Worm (Caenorhabditis elegans) whole organism, L3 larva: Measurements from ENCODE around the gene srh-217.

ENCODE experiments used
- ama-1 ChIP-seq: fragments of 150-350 bp; optimal IDR thresholded peaks from 2 replicates; lab custom pipeline; 2018
- ceh-82 ChIP-seq: fragments of 150-350 bp; optimal IDR thresholded peaks from 2 replicates; lab custom pipeline; 2014; ENCODE audit warnings: missing biosample characterization, missing genetic modification characterization
- elt-1 ChIP-seq: fragments of 150-350 bp; optimal IDR thresholded peaks from 2 replicates; lab custom pipeline; 2014; ENCODE audit warnings: missing biosample characterization, missing genetic modification characterization
- fos-1 ChIP-seq: fragments of 150-350 bp; optimal IDR thresholded peaks from 2 replicates; lab custom pipeline; 2014; ENCODE audit warnings: missing biosample characterization, missing genetic modification characterization
- lin-15B ChIP-seq: fragments of 150-350 bp; optimal IDR thresholded peaks from 2 replicates; lab custom pipeline; 2014; ENCODE audit warnings: missing biosample characterization, missing genetic modification characterization
- nfya-1 ChIP-seq: sonication (generic microtip); optimal IDR thresholded peaks from 2 replicates; lab custom pipeline; 2017; ENCODE audit warnings: missing genetic modification characterization, mild to moderate bottlenecking, missing compliant biosample characterization, antibody characterized with exemption, moderate library complexity; ENCODE audit not compliant: insufficient read depth
- nhr-28 ChIP-seq: fragments of 150-350 bp; optimal IDR thresholded peaks from 2 replicates; lab custom pipeline; 2014; ENCODE audit warnings: missing biosample characterization, missing genetic modification characterization
- nhr-67 ChIP-seq: fragments of 150-350 bp; optimal IDR thresholded peaks from 2 replicates; lab custom pipeline; 2014; ENCODE audit warnings: missing biosample characterization, missing genetic modification characterization
- snpc-4 ChIP-seq: fragments of 150-350 bp; optimal IDR thresholded peaks from 2 replicates; lab custom pipeline; 2014; ENCODE audit warnings: missing biosample characterization, missing genetic modification characterization

DNA sequence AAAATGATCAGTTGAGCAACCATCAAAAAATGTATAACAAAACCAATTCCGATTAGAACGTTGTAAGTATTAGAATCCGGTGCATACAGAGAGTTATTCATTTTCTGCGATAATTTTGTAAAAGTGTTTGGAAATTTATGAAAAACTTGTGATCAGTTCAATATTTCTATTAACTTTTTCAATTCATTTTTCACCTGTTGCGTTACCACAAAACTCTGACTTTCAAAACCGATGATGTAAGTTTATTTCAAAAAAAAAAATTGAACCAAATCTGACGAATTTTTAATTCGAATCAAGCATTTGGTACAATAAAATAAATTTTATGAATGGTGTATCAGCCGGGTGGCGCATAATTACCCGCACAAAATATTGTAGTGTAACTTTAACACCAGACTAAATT, 8.8 kb downstream of the srh-217 start, which contains the start of gene srz-16:
- TF ChIP-seq nhr-67 (tag; lab: Kevin White, UChicago) (no peak), ama-1 (lab: Kevin White, UChicago) (no peak), nfya-1 (tag; lab: Kevin White, UChicago) (no peak), ceh-82 (tag; lab: Kevin White, UChicago) (no peak), elt-1 (tag; lab: Kevin White, UChicago) (no peak), snpc-4 (tag; lab: Kevin White, UChicago) (no peak), nhr-28 (tag; lab: Kevin White, UChicago) (no peak), fos-1 (no peak), lin-15B (no peak)
